Fruit fly (Drosophila melanogaster) whole organism, embryonic: ENCODE data around the gene Vti1b.

Source experiments
- CG11560 ChIP-seq: fragments of 200-800 bp; sonication (Bioruptor generic); IDR thresholded peaks from 3 replicates; pipeline ENCODE4 v1.3.6; 2022; ENCODE audit warnings: missing biosample characterization, missing genetic modification characterization
- CG11723 ChIP-seq: fragments of 200-800 bp; sonication (Bioruptor generic); optimal IDR thresholded peaks from 2 replicates; lab custom pipeline; 2017; ENCODE audit warnings: missing biosample characterization, mild to moderate bottlenecking, missing genetic modification characterization
- CG15514 ChIP-seq: fragments of 200-800 bp; sonication (Bioruptor generic); optimal IDR thresholded peaks from 3 replicates; lab custom pipeline; 2017; ENCODE audit warnings: missing biosample characterization, missing genetic modification characterization, mild to moderate bottlenecking, moderate library complexity, missing genetic modification reagents
- CG1602 ChIP-seq: fragments of 200-800 bp; sonication (Bioruptor generic); optimal IDR thresholded peaks from 3 replicates; lab custom pipeline; 2016; ENCODE audit warnings: missing biosample characterization, missing genetic modification characterization
- CG17385 ChIP-seq: fragments of 200-800 bp; sonication (Bioruptor generic); optimal IDR thresholded peaks from 3 replicates; lab custom pipeline; 2018; ENCODE audit warnings: missing biosample characterization, mild to moderate bottlenecking, missing genetic modification characterization
- CG17612 ChIP-seq: fragments of 200-800 bp; sonication (Bioruptor generic); IDR thresholded peaks from 2 replicates; pipeline ENCODE4 v1.3.6; 2022; ENCODE audit warnings: missing biosample characterization, missing genetic modification characterization
- CG3065 ChIP-seq: fragments of 200-800 bp; sonication (Bioruptor generic); optimal IDR thresholded peaks from 2 replicates; lab custom pipeline; 2016; ENCODE audit warnings: missing biosample characterization, missing genetic modification characterization
- CG31224 ChIP-seq: fragments of 200-800 bp; sonication (Bioruptor generic); IDR thresholded peaks from 2 replicates; pipeline ENCODE4 v1.3.6; 2022; ENCODE audit warnings: missing biosample characterization, missing genetic modification characterization
- CG3163 ChIP-seq: fragments of 200-800 bp; sonication (Bioruptor generic); optimal IDR thresholded peaks from 3 replicates; lab custom pipeline; 2016; ENCODE audit warnings: missing biosample characterization, missing genetic modification characterization
- CG3995 ChIP-seq: fragments of 200-800 bp; sonication (Bioruptor generic); optimal IDR thresholded peaks from 3 replicates; lab custom pipeline; 2016; ENCODE audit warnings: missing biosample characterization, missing genetic modification characterization
- CG4328 ChIP-seq: fragments of 200-800 bp; sonication (Bioruptor generic); optimal IDR thresholded peaks from 3 replicates; lab custom pipeline; 2017; ENCODE audit warnings: missing biosample characterization, missing genetic modification reagents, missing genetic modification characterization
- CG4854 ChIP-seq: fragments of 200-800 bp; sonication (Bioruptor generic); optimal IDR thresholded peaks from 2 replicates; lab custom pipeline; 2016; ENCODE audit warnings: missing biosample characterization, missing genetic modification characterization, inconsistent platforms
- CG6175 ChIP-seq: fragments of 200-800 bp; sonication (Bioruptor generic); IDR thresholded peaks from 3 replicates; pipeline ENCODE4 v1.3.6; 2022; ENCODE audit warnings: missing biosample characterization, missing genetic modification characterization
- CG8924 ChIP-seq: fragments of 200-800 bp; optimal IDR thresholded peaks from 3 replicates; lab custom pipeline; 2019; ENCODE audit warnings: missing biosample characterization, mild to moderate bottlenecking, missing genetic modification characterization, moderate library complexity
- Dfd ChIP-seq, 2 experiments: fragments of >200 bp; optimal IDR thresholded peaks; 2 replicates each; lab custom pipeline; 2017; ENCODE audit warnings: missing biosample characterization in 2 of 2, missing genetic modification characterization in 2 of 2
- Doc2 ChIP-seq: fragments of 200-800 bp; sonication (Bioruptor generic); IDR thresholded peaks from 2 replicates; pipeline ENCODE4 v1.3.6; 2022; ENCODE audit warnings: missing biosample characterization, missing genetic modification characterization
- Fer2 ChIP-seq: fragments of 200-800 bp; sonication (Bioruptor generic); optimal IDR thresholded peaks from 2 replicates; lab custom pipeline; 2018; ENCODE audit warnings: missing biosample characterization, mild to moderate bottlenecking, missing genetic modification characterization, moderate library complexity
- H15 ChIP-seq: fragments of 200-800 bp; sonication (Bioruptor generic); IDR thresholded peaks from 3 replicates; pipeline ENCODE4 v1.3.6; 2022; ENCODE audit warnings: missing biosample characterization, missing genetic modification characterization
- Jarid2 ChIP-seq: fragments of 200-800 bp; sonication (Bioruptor generic); optimal IDR thresholded peaks from 3 replicates; lab custom pipeline; 2017; ENCODE audit warnings: mild to moderate bottlenecking, missing biosample characterization, missing genetic modification reagents, missing genetic modification characterization
- Meics ChIP-seq: fragments of 200-800 bp; sonication (Bioruptor generic); optimal IDR thresholded peaks from 2 replicates; lab custom pipeline; 2017; ENCODE audit warnings: missing biosample characterization, mild to moderate bottlenecking, missing genetic modification characterization
- Side ChIP-seq: fragments of 200-800 bp; sonication (Bioruptor generic); optimal IDR thresholded peaks from 2 replicates; lab custom pipeline; 2016; ENCODE audit warnings: missing biosample characterization, missing genetic modification characterization
- Sry-δ ChIP-seq: fragments of 200-800 bp; sonication (Bioruptor generic); optimal IDR thresholded peaks from 2 replicates; lab custom pipeline; 2016; ENCODE audit warnings: missing biosample characterization, missing genetic modification characterization
- bigmax ChIP-seq: fragments of 200-800 bp; sonication (Bioruptor generic); optimal IDR thresholded peaks from 2 replicates; lab custom pipeline; 2018; ENCODE audit warnings: missing biosample characterization, mild to moderate bottlenecking, missing genetic modification characterization
- br ChIP-seq: fragments of >200 bp; optimal IDR thresholded peaks from 2 replicates; lab custom pipeline; 2017
- dan ChIP-seq: fragments of 200-800 bp; sonication (Bioruptor generic); IDR thresholded peaks from 2 replicates; pipeline ENCODE4 v1.3.6; 2022; ENCODE audit warnings: missing biosample characterization, missing genetic modification characterization
- disco-r ChIP-seq: fragments of 200-800 bp; sonication (Bioruptor generic); optimal IDR thresholded peaks from 2 replicates; lab custom pipeline; 2016; ENCODE audit warnings: missing biosample characterization, missing genetic modification characterization
- dmrt11E ChIP-seq: fragments of 200-800 bp; sonication (Bioruptor generic); optimal IDR thresholded peaks from 3 replicates; lab custom pipeline; 2018; ENCODE audit warnings: missing biosample characterization, mild to moderate bottlenecking, missing genetic modification characterization, moderate library complexity
- dmrt99B ChIP-seq: fragments of 200-800 bp; sonication (Bioruptor generic); optimal IDR thresholded peaks from 2 replicates; lab custom pipeline; 2018; ENCODE audit warnings: missing biosample characterization, mild to moderate bottlenecking, missing genetic modification characterization, moderate library complexity
- esg ChIP-seq: fragments of 200-800 bp; sonication (Bioruptor generic); conservative IDR thresholded peaks from 2 replicates; pipeline ENCODE4 v1.3.6; 2022; ENCODE audit warnings: missing biosample characterization, missing genetic modification characterization
- fd64A ChIP-seq: fragments of 200-800 bp; sonication (Bioruptor generic); optimal IDR thresholded peaks from 3 replicates; lab custom pipeline; 2018; ENCODE audit warnings: missing biosample characterization, mild to moderate bottlenecking, missing genetic modification characterization
- fd96Cb ChIP-seq: fragments of 200-800 bp; sonication (Bioruptor generic); optimal IDR thresholded peaks from 2 replicates; lab custom pipeline; 2018; ENCODE audit warnings: missing biosample characterization, mild to moderate bottlenecking, missing genetic modification characterization, moderate library complexity
- fu2 ChIP-seq: fragments of 200-800 bp; sonication (Bioruptor generic); optimal IDR thresholded peaks from 2 replicates; lab custom pipeline; 2016; ENCODE audit warnings: missing biosample characterization, missing genetic modification characterization
- gcm ChIP-seq: fragments of 200-800 bp; sonication (Bioruptor generic); optimal IDR thresholded peaks from 2 replicates; lab custom pipeline; 2019; ENCODE audit warnings: missing biosample characterization, mild to moderate bottlenecking, missing genetic modification characterization, moderate library complexity
- gsb-n ChIP-seq: fragments of 200-800 bp; sonication (Bioruptor generic); optimal IDR thresholded peaks from 3 replicates; lab custom pipeline; 2018; ENCODE audit warnings: missing biosample characterization, mild to moderate bottlenecking, missing genetic modification characterization
- gt ChIP-seq: fragments of 200-800 bp; sonication (Bioruptor generic); IDR thresholded peaks from 2 replicates; pipeline ENCODE4 v1.3.6; 2022; ENCODE audit warnings: missing biosample characterization, missing genetic modification characterization
- inv ChIP-seq: fragments of 200-800 bp; sonication (Bioruptor generic); IDR thresholded peaks from 2 replicates; pipeline ENCODE4 v1.3.6; 2022; ENCODE audit warnings: missing biosample characterization, missing genetic modification characterization; ENCODE audit not compliant: partially characterized antibody
- lab ChIP-seq: fragments of 200-800 bp; sonication (Bioruptor generic); optimal IDR thresholded peaks from 3 replicates; lab custom pipeline; 2017; ENCODE audit warnings: missing biosample characterization, missing genetic modification characterization, mild to moderate bottlenecking, moderate library complexity, missing genetic modification reagents
- lov ChIP-seq, 2 experiments: fragments of 200-800 bp in 1 of 2; fragments of >200 bp in 1 of 2; sonication (Bioruptor generic) in 1 of 2; IDR thresholded peaks in 1 of 2; optimal IDR thresholded peaks in 1 of 2; 2 replicates in 1 of 2; 3 replicates in 1 of 2; pipeline versions ENCODE4 v1.3.6 to Lab custom; 2017 to 2022; ENCODE audit warnings: missing biosample characterization in 1 of 2, missing genetic modification characterization in 1 of 2
- pita ChIP-seq: fragments of 200-800 bp; sonication (Bioruptor generic); optimal IDR thresholded peaks from 2 replicates; lab custom pipeline; 2017; ENCODE audit warnings: missing biosample characterization, mild to moderate bottlenecking, missing genetic modification characterization
- psq ChIP-seq: fragments of 200-800 bp; sonication (Bioruptor generic); optimal IDR thresholded peaks from 2 replicates; lab custom pipeline; 2017; ENCODE audit warnings: missing biosample characterization, missing genetic modification characterization
- row ChIP-seq: fragments of 200-800 bp; sonication (Bioruptor generic); IDR thresholded peaks from 3 replicates; pipeline ENCODE4 v1.3.6; 2022; ENCODE audit warnings: missing biosample characterization, missing genetic modification characterization
- slou ChIP-seq: fragments of 200-800 bp; sonication (Bioruptor generic); optimal IDR thresholded peaks from 3 replicates; lab custom pipeline; 2016; ENCODE audit warnings: missing biosample characterization, missing genetic modification characterization
- sna ChIP-seq: fragments of 200-800 bp; sonication (Bioruptor generic); IDR thresholded peaks from 2 replicates; pipeline ENCODE4 v1.3.6; 2022; ENCODE audit warnings: missing biosample characterization, missing genetic modification characterization; ENCODE audit not compliant: partially characterized antibody
- sqz ChIP-seq: fragments of 200-800 bp; sonication (Bioruptor generic); optimal IDR thresholded peaks from 3 replicates; lab custom pipeline; 2018; ENCODE audit warnings: missing biosample characterization, mild to moderate bottlenecking, missing genetic modification characterization
- stc ChIP-seq: fragments of 200-800 bp; sonication (Bioruptor generic); IDR thresholded peaks from 2 replicates; pipeline ENCODE4 v1.3.6; 2022; ENCODE audit warnings: missing biosample characterization, missing genetic modification characterization
- twi ChIP-seq: fragments of 200-800 bp; optimal IDR thresholded peaks from 2 replicates; lab custom pipeline; 2019; ENCODE audit warnings: missing biosample characterization, mild to moderate bottlenecking, missing genetic modification characterization, moderate library complexity
- usp ChIP-seq: fragments of >200 bp; optimal IDR thresholded peaks from 2 replicates; lab custom pipeline; 2017; ENCODE audit warnings: missing biosample characterization, missing genetic modification characterization
- vnd ChIP-seq: fragments of 200-800 bp; sonication (Bioruptor generic); IDR thresholded peaks from 3 replicates; pipeline ENCODE4 v1.3.6; 2022; ENCODE audit warnings: missing biosample characterization, missing genetic modification characterization; ENCODE audit not compliant: partially characterized antibody
- wek ChIP-seq: fragments of 200-800 bp; sonication (Bioruptor generic); optimal IDR thresholded peaks from 3 replicates; lab custom pipeline; 2018; ENCODE audit warnings: missing biosample characterization, mild to moderate bottlenecking, missing genetic modification characterization, moderate library complexity

The Vti1b gene

DNA sequence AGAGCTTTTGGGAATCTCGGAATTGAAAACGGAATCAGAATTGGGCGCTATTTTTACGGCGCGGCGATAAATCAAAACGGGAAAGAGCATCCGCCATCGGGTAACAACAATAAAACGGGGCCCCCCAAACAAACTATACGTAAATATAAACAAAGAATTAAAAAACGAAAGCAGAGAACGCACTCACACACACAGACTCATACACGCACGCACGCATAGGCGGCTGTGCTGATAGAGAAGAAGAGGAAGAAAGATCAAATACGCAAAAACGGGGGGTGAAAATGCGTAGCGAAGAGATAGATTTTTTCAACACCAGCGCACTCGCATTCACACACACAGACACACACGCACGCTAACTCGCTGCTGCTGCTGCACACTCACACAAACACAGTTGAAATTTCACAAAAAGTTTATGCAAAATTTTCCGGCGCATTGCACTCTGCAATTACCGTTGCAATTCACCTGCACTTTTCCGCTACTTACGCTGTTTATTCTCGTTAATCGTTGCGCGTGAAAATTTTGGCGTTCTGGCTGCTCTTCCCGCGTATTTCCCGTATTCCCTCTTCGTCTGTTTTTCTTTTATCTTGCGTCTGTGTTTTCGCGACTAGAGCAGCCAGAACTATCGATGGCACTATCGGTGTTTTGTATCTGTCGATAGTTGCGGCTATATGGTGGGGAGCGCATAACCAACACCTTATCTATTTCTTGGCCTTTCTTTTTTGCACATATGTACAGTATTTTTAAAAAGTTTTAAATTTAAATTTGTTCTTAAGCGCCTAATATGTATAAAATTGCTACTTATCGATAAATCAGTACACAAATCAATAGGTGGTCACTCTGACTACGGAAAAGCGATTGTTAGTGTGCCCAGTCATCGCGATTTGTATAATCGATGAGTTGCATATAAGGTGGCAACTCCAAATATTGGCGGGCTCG is 15.8 kb downstream of the Vti1b start, which contains the start of gene CG31122 (continued):
- TF ChIP-seq CG15514 (GFP tag; lab: Kevin White, UChicago) (peak; percentile 67), gsb-n (tag; lab: Kevin White, UChicago) (no peak), row (GFP tag; lab: Robert Waterston, UW) (peak; percentile 83), CG4854 (peak; percentile 32), twi (tag; lab: Kevin White, UChicago) (no peak), dmrt11E (tag; lab: Kevin White, UChicago) (peak; percentile 44), wek (GFP tag; lab: Kevin White, UChicago) (no peak), CG11723 (GFP tag; lab: Kevin White, UChicago) (no peak), gcm (GFP tag; lab: Kevin White, UChicago) (no peak), fd64A (GFP tag; lab: Kevin White, UChicago) (peak; percentile 33), lab (peak; percentile 30), Doc2 (GFP tag; lab: Robert Waterston, UW) (no peak), sqz (GFP tag; lab: Kevin White, UChicago) (no peak), Meics (GFP tag; lab: Kevin White, UChicago) (peak; percentile 8), CG17385 (GFP tag; lab: Kevin White, UChicago) (peak; percentile 97), vnd (GFP tag; lab: Robert Waterston, UW) (peak; percentile 95), dan (no peak), Side (GFP tag; lab: Kevin White, UChicago) (peak; percentile 26), slou (no peak), inv (GFP tag; lab: Robert Waterston, UW) (peak; percentile 95), Dfd (GFP tag; optimal IDR thresholded peaks at IDR 0.05; lab: Kevin White, UChicago) (no peak), CG3163 (GFP tag; lab: Kevin White, UChicago) (no peak), H15 (GFP tag; lab: Robert Waterston, UW) (no peak), CG4328 (no peak), usp (GFP tag; lab: Kevin White, UChicago) (no peak), esg (no peak; the same call in 1 of the 2 replicates), disco-r (GFP tag; lab: Kevin White, UChicago) (no peak), CG3065 (GFP tag; lab: Kevin White, UChicago) (no peak), CG6175 (GFP tag; lab: Robert Waterston, UW) (no peak), bigmax (peak; percentile 11), gt (no peak), psq (GFP tag; lab: Kevin White, UChicago) (peak; percentile 89), dmrt99B (no peak), br (no peak), Sry-δ (GFP tag; lab: Kevin White, UChicago) (peak; percentile 96), CG1602 (GFP tag; lab: Kevin White, UChicago) (peak; percentile 9), fu2 (GFP tag; lab: Kevin White, UChicago) (no peak), lov (optimal IDR thresholded peaks at IDR 0.05; lab: Kevin White, UChicago) (no peak), lov (GFP tag; IDR thresholded peaks at IDR 0.05; lab: Robert Waterston, UW) (no peak), sna (GFP tag; lab: Robert Waterston, UW) (peak; percentile 99), stc (no peak), CG8924 (tag; lab: Kevin White, UChicago) (peak; percentile 38), Fer2 (tag; lab: Kevin White, UChicago) (no peak), fd96Cb (tag; lab: Kevin White, UChicago) (no peak), pita (GFP tag; lab: Kevin White, UChicago) (no peak), CG17612 (GFP tag; lab: Robert Waterston, UW) (no peak), CG3995 (GFP tag; lab: Kevin White, UChicago) (peak; percentile 98), CG11560 (tag; lab: Robert Waterston, UW) (peak; percentile 49; the same call in 2 of the 3 replicates), Jarid2 (GFP tag; lab: Kevin White, UChicago) (no peak), CG31224 (GFP tag; lab: Robert Waterston, UW) (no peak)
